Fruit fly (Drosophila melanogaster) whole organism, embryonic: ENCODE results near the gene Sqor.

Experiments used
- Atf-2 ChIP-seq: fragments of 200-800 bp; sonication (Bioruptor generic); optimal IDR thresholded peaks from 2 replicates; lab custom pipeline; 2016; ENCODE audit warnings: missing biosample characterization, missing genetic modification characterization
- Bdp1 ChIP-seq: fragments of 200-800 bp; sonication (Bioruptor generic); optimal IDR thresholded peaks from 3 replicates; lab custom pipeline; 2016; ENCODE audit warnings: missing biosample characterization, missing genetic modification characterization
- CG10366 ChIP-seq: fragments of 200-800 bp; sonication (Bioruptor generic); IDR thresholded peaks from 2 replicates; pipeline ENCODE4 v1.3.6; 2022; ENCODE audit warnings: missing biosample characterization, missing genetic modification characterization
- CG13287 ChIP-seq: fragments of 200-800 bp; sonication (Bioruptor generic); IDR thresholded peaks from 2 replicates; pipeline ENCODE4 v1.3.6; 2022; ENCODE audit warnings: missing biosample characterization, missing genetic modification characterization; ENCODE audit not compliant: partially characterized antibody
- CG13424 ChIP-seq: fragments of 200-800 bp; sonication (Bioruptor generic); optimal IDR thresholded peaks from 2 replicates; lab custom pipeline; 2019; ENCODE audit warnings: missing biosample characterization, mild to moderate bottlenecking, missing genetic modification characterization, moderate library complexity
- CG15479 ChIP-seq: fragments of 200-800 bp; sonication (Bioruptor generic); optimal IDR thresholded peaks from 3 replicates; lab custom pipeline; 2019; ENCODE audit warnings: missing biosample characterization, mild to moderate bottlenecking, missing genetic modification characterization, moderate library complexity
- CG15601 ChIP-seq: fragments of 200-800 bp; sonication (Bioruptor generic); optimal IDR thresholded peaks from 3 replicates; lab custom pipeline; 2019; ENCODE audit warnings: missing biosample characterization, mild to moderate bottlenecking, missing genetic modification characterization, moderate library complexity
- CG16813 ChIP-seq: fragments of 200-800 bp; sonication (Bioruptor generic); IDR thresholded peaks from 3 replicates; pipeline ENCODE4 v1.3.6; 2022; ENCODE audit warnings: missing biosample characterization, missing genetic modification characterization; ENCODE audit not compliant: partially characterized antibody
- CG16863 ChIP-seq: fragments of 200-800 bp; sonication (Bioruptor generic); optimal IDR thresholded peaks from 3 replicates; lab custom pipeline; 2016; ENCODE audit warnings: missing biosample characterization, missing genetic modification characterization
- CG17568 ChIP-seq: fragments of 200-800 bp; sonication (Bioruptor generic); optimal IDR thresholded peaks from 2 replicates; lab custom pipeline; 2018; ENCODE audit warnings: missing biosample characterization, mild to moderate bottlenecking, missing genetic modification characterization, moderate library complexity
- CG1832 ChIP-seq: fragments of 200-800 bp; sonication (Bioruptor generic); optimal IDR thresholded peaks from 2 replicates; lab custom pipeline; 2017; ENCODE audit warnings: missing biosample characterization, mild to moderate bottlenecking, missing genetic modification characterization, inconsistent platforms
- CG18476 ChIP-seq: fragments of 200-800 bp; sonication (Bioruptor generic); optimal IDR thresholded peaks from 2 replicates; lab custom pipeline; 2016; ENCODE audit warnings: missing biosample characterization, mild to moderate bottlenecking, missing genetic modification characterization
- CG18619 ChIP-seq: fragments of 200-800 bp; sonication (Bioruptor generic); optimal IDR thresholded peaks from 3 replicates; lab custom pipeline; 2017; ENCODE audit warnings: missing biosample characterization, mild to moderate bottlenecking, missing genetic modification characterization
- CG2199 ChIP-seq: fragments of 200-800 bp; sonication (Bioruptor generic); IDR thresholded peaks from 3 replicates; pipeline ENCODE4 v1.3.6; 2022; ENCODE audit warnings: missing biosample characterization, missing genetic modification characterization
- CG32767 ChIP-seq: fragments of 200-800 bp; sonication (Bioruptor generic); IDR thresholded peaks from 2 replicates; pipeline ENCODE4 v1.3.6; 2022; ENCODE audit warnings: missing biosample characterization, missing genetic modification characterization
- CG3995 ChIP-seq: fragments of 200-800 bp; sonication (Bioruptor generic); optimal IDR thresholded peaks from 3 replicates; lab custom pipeline; 2016; ENCODE audit warnings: missing biosample characterization, missing genetic modification characterization
- CG4424 ChIP-seq: fragments of 200-800 bp; sonication (Bioruptor generic); optimal IDR thresholded peaks from 3 replicates; lab custom pipeline; 2016; ENCODE audit warnings: missing biosample characterization, missing genetic modification characterization
- CG6854 ChIP-seq: fragments of 200-800 bp; sonication (Bioruptor generic); optimal IDR thresholded peaks from 3 replicates; lab custom pipeline; 2017; ENCODE audit warnings: missing biosample characterization, mild to moderate bottlenecking, missing genetic modification characterization
- Chrac-16 ChIP-seq: fragments of 200-800 bp; sonication (Bioruptor generic); optimal IDR thresholded peaks from 3 replicates; lab custom pipeline; 2016; ENCODE audit warnings: missing biosample characterization, missing genetic modification characterization
- Dip3 ChIP-seq: fragments of 200-800 bp; sonication (Bioruptor generic); optimal IDR thresholded peaks from 3 replicates; lab custom pipeline; 2016; ENCODE audit warnings: missing biosample characterization, missing genetic modification characterization
- Fer1 ChIP-seq: fragments of 200-800 bp; sonication (Bioruptor generic); optimal IDR thresholded peaks from 2 replicates; lab custom pipeline; 2017; ENCODE audit warnings: missing biosample characterization, mild to moderate bottlenecking, missing genetic modification characterization
- HLH3B ChIP-seq: fragments of 200-800 bp; sonication (Bioruptor generic); IDR thresholded peaks from 2 replicates; pipeline ENCODE4 v1.3.6; 2022; ENCODE audit warnings: missing biosample characterization, missing genetic modification characterization
- HmgD ChIP-seq: fragments of 200-800 bp; sonication (Bioruptor generic); optimal IDR thresholded peaks from 3 replicates; lab custom pipeline; 2016; ENCODE audit warnings: missing biosample characterization, missing genetic modification characterization
- Hr78 ChIP-seq, 2 experiments: fragments of 200-800 bp in 1 of 2; fragments of >200 bp in 1 of 2; sonication (Bioruptor generic) in 1 of 2; optimal IDR thresholded peaks; 2 replicates each; lab custom pipeline; 2017 to 2019; ENCODE audit warnings: missing biosample characterization in 2 of 2, missing genetic modification characterization in 2 of 2, mild to moderate bottlenecking in 1 of 2, moderate library complexity in 1 of 2
- MTF-1 ChIP-seq: fragments of 200-800 bp; sonication (Bioruptor generic); optimal IDR thresholded peaks from 2 replicates; lab custom pipeline; 2018; ENCODE audit warnings: missing biosample characterization, mild to moderate bottlenecking, missing genetic modification characterization, borderline replicate concordance
- Neu2 ChIP-seq: fragments of 200-800 bp; sonication (Bioruptor generic); optimal IDR thresholded peaks from 3 replicates; lab custom pipeline; 2016; ENCODE audit warnings: missing biosample characterization, missing genetic modification characterization, borderline replicate concordance
- Six4 ChIP-seq: fragments of 200-800 bp; sonication (Bioruptor generic); optimal IDR thresholded peaks from 2 replicates; lab custom pipeline; 2016; ENCODE audit warnings: missing biosample characterization, missing genetic modification characterization
- YL-1 ChIP-seq: fragments of 200-800 bp; sonication (Bioruptor generic); optimal IDR thresholded peaks from 3 replicates; lab custom pipeline; 2017; ENCODE audit warnings: missing biosample characterization, mild to moderate bottlenecking, missing genetic modification characterization
- aop ChIP-seq: fragments of 200-800 bp; sonication (Bioruptor generic); IDR thresholded peaks from 2 replicates; pipeline ENCODE4 v1.3.6; 2022; ENCODE audit warnings: missing biosample characterization, missing genetic modification characterization
- ara ChIP-seq: fragments of 200-800 bp; sonication (Bioruptor generic); IDR thresholded peaks from 2 replicates; pipeline ENCODE4 v1.3.6; 2022; ENCODE audit warnings: missing biosample characterization, missing genetic modification characterization
- ase ChIP-seq: fragments of 200-800 bp; sonication (Bioruptor generic); IDR thresholded peaks from 3 replicates; pipeline ENCODE4 v1.3.6; 2022; ENCODE audit warnings: missing biosample characterization, missing genetic modification characterization
- ato ChIP-seq: fragments of 200-800 bp; sonication (Bioruptor generic); IDR thresholded peaks from 2 replicates; pipeline ENCODE4 v1.3.6; 2022; ENCODE audit warnings: missing biosample characterization, missing genetic modification characterization; ENCODE audit not compliant: partially characterized antibody
- br ChIP-seq: fragments of >200 bp; optimal IDR thresholded peaks from 2 replicates; lab custom pipeline; 2017
- btn ChIP-seq: fragments of 200-800 bp; sonication (Bioruptor generic); optimal IDR thresholded peaks from 2 replicates; lab custom pipeline; 2016; ENCODE audit warnings: missing biosample characterization, missing genetic modification characterization
- cg ChIP-seq: fragments of 200-800 bp; sonication (Bioruptor generic); optimal IDR thresholded peaks from 3 replicates; lab custom pipeline; 2019; ENCODE audit warnings: missing biosample characterization, mild to moderate bottlenecking, missing genetic modification characterization, moderate library complexity
- chinmo ChIP-seq: fragments of 200-800 bp; sonication (Bioruptor generic); IDR thresholded peaks from 4 replicates; pipeline ENCODE4 v1.3.6; 2022; ENCODE audit warnings: missing biosample characterization, missing genetic modification characterization; ENCODE audit not compliant: partially characterized antibody
- ewg ChIP-seq: fragments of 200-800 bp; sonication (Bioruptor generic); optimal IDR thresholded peaks from 3 replicates; lab custom pipeline; 2017; ENCODE audit warnings: mild to moderate bottlenecking, missing biosample characterization, missing genetic modification reagents, missing genetic modification characterization
- grn ChIP-seq: fragments of 200-800 bp; sonication (Bioruptor generic); optimal IDR thresholded peaks from 3 replicates; lab custom pipeline; 2017; ENCODE audit warnings: missing biosample characterization, missing genetic modification characterization
- gsb-n ChIP-seq: fragments of 200-800 bp; sonication (Bioruptor generic); optimal IDR thresholded peaks from 3 replicates; lab custom pipeline; 2018; ENCODE audit warnings: missing biosample characterization, mild to moderate bottlenecking, missing genetic modification characterization
- jumu ChIP-seq: fragments of 200-800 bp; sonication (Bioruptor generic); optimal IDR thresholded peaks from 3 replicates; lab custom pipeline; 2016; ENCODE audit warnings: missing biosample characterization, missing genetic modification characterization
- lov ChIP-seq, 2 experiments: fragments of 200-800 bp in 1 of 2; fragments of >200 bp in 1 of 2; sonication (Bioruptor generic) in 1 of 2; IDR thresholded peaks in 1 of 2; optimal IDR thresholded peaks in 1 of 2; 2 replicates in 1 of 2; 3 replicates in 1 of 2; pipeline versions ENCODE4 v1.3.6 to Lab custom; 2017 to 2022; ENCODE audit warnings: missing biosample characterization in 1 of 2, missing genetic modification characterization in 1 of 2
- odd ChIP-seq: fragments of 200-800 bp; sonication (Bioruptor generic); optimal IDR thresholded peaks from 2 replicates; lab custom pipeline; 2017; ENCODE audit warnings: missing biosample characterization, mild to moderate bottlenecking, missing genetic modification characterization
- pho ChIP-seq: fragments of 200-800 bp; sonication (Bioruptor generic); optimal IDR thresholded peaks from 2 replicates; lab custom pipeline; 2016; ENCODE audit warnings: missing biosample characterization, missing genetic modification characterization
- pros ChIP-seq: fragments of 200-800 bp; sonication (Bioruptor generic); optimal IDR thresholded peaks from 3 replicates; lab custom pipeline; 2019; ENCODE audit warnings: missing biosample characterization, mild to moderate bottlenecking, missing genetic modification characterization, moderate library complexity
- sob ChIP-seq: fragments of 200-800 bp; sonication (Bioruptor generic); IDR thresholded peaks from 2 replicates; pipeline ENCODE4 v1.3.6; 2022; ENCODE audit warnings: missing biosample characterization, missing genetic modification characterization
- sug ChIP-seq: fragments of 200-800 bp; optimal IDR thresholded peaks from 2 replicates; lab custom pipeline; 2019; ENCODE audit warnings: missing biosample characterization, mild to moderate bottlenecking, missing genetic modification characterization, moderate library complexity
- tap ChIP-seq: fragments of 200-800 bp; optimal IDR thresholded peaks from 3 replicates; lab custom pipeline; 2019; ENCODE audit warnings: missing biosample characterization, mild to moderate bottlenecking, missing genetic modification characterization, moderate library complexity
- ttk ChIP-seq: fragments of 200-800 bp; sonication (Bioruptor generic); IDR thresholded peaks from 2 replicates; pipeline ENCODE4 v2.1.2; 2022; ENCODE audit warnings: missing biosample characterization, missing genetic modification characterization

Gene Sqor

dm6 chr3L:4231401-4232014 is 8.5 kb upstream of the Sqor start (continued):
- TF ChIP-seq CG3995 (GFP tag; lab: Kevin White, UChicago) = no peak
- 0 out of 4 replicates have a peak, but pooled peaks have one; percentile 15 for TF ChIP-seq chinmo (GFP tag; lab: Robert Waterston, UW)
- peak; percentile 15 for TF ChIP-seq grn (GFP tag; lab: Kevin White, UChicago)
- TF ChIP-seq pros (GFP tag; lab: Kevin White, UChicago) = no peak
- TF ChIP-seq cg (GFP tag; lab: Kevin White, UChicago) = peak; percentile 36
- no peak for TF ChIP-seq CG10366 (GFP tag; lab: Robert Waterston, UW)
- 0 out of 2 replicates have a peak, but pooled peaks have one; percentile 8 for TF ChIP-seq HLH3B (GFP tag; lab: Robert Waterston, UW)
- TF ChIP-seq CG15479 (GFP tag; lab: Kevin White, UChicago) = no peak
- TF ChIP-seq CG2199 (GFP tag; lab: Robert Waterston, UW) = peak; percentile 51; the same call in 1 of the 3 replicates
- no peak for TF ChIP-seq CG16863 (GFP tag; lab: Kevin White, UChicago)
- TF ChIP-seq CG15601 (tag; lab: Kevin White, UChicago) = no peak
- no peak for TF ChIP-seq Bdp1 (GFP tag; lab: Kevin White, UChicago)
- no peak for TF ChIP-seq CG18476 (GFP tag; lab: Kevin White, UChicago)
- TF ChIP-seq ara = 0 out of 2 replicates have a peak, but pooled peaks have one; percentile 5
- no peak for TF ChIP-seq odd (GFP tag; lab: Kevin White, UChicago)
- peak; percentile 86 for TF ChIP-seq sug (tag; lab: Kevin White, UChicago)
- no peak for TF ChIP-seq Chrac-16

dm6 chr3L:4232227-4232626 is 7.7 kb upstream of the Sqor start:
- TF ChIP-seq CG16863 (GFP tag; lab: Kevin White, UChicago) (no peak), CG32767 (GFP tag; lab: Robert Waterston, UW) (no peak), br (no peak), CG17568 (GFP tag; lab: Kevin White, UChicago) (no peak), CG1832 (GFP tag; lab: Kevin White, UChicago) (peak; percentile 33), ato (no peak), jumu (GFP tag; lab: Kevin White, UChicago) (no peak), sob (GFP tag; lab: Robert Waterston, UW) (no peak), CG4424 (GFP tag; lab: Kevin White, UChicago) (no peak), CG6854 (GFP tag; lab: Kevin White, UChicago) (no peak), CG16813 (GFP tag; lab: Robert Waterston, UW) (no peak), ase (GFP tag; lab: Robert Waterston, UW) (no peak), ttk (GFP tag; lab: Robert Waterston, UW) (peak; percentile 17; the same call in 1 of the 2 replicates), btn (GFP tag; lab: Kevin White, UChicago) (no peak), YL-1 (no peak), Six4 (no peak), CG13424 (no peak), Dip3 (GFP tag; lab: Kevin White, UChicago) (no peak), Fer1 (no peak), lov (optimal IDR thresholded peaks at IDR 0.05; lab: Kevin White, UChicago) (no peak), lov (GFP tag; IDR thresholded peaks at IDR 0.05; lab: Robert Waterston, UW) (0 out of 3 replicates have a peak, but pooled peaks have one; percentile 61), Neu2 (GFP tag; lab: Kevin White, UChicago) (no peak), tap (tag; lab: Kevin White, UChicago) (no peak), gsb-n (tag; lab: Kevin White, UChicago) (no peak), HmgD (GFP tag; lab: Kevin White, UChicago) (no peak), pho (GFP tag; lab: Kevin White, UChicago) (no peak), aop (GFP tag; lab: Robert Waterston, UW) (no peak), ewg (GFP tag; lab: Kevin White, UChicago) (no peak), Hr78 (GFP tag; optimal IDR thresholded peaks at IDR 0.05; lab: Kevin White, UChicago) (peak in 1 of 2 experiments; percentile 76), CG10366 (GFP tag; lab: Robert Waterston, UW) (no peak), CG13287 (no peak), CG18619 (GFP tag; lab: Kevin White, UChicago) (no peak), Atf-2 (GFP tag; lab: Kevin White, UChicago) (no peak), MTF-1 (no peak)
